Worm (Caenorhabditis elegans): ENCODE measurements around the gene F40E10.5.

F40E10.5 gene

DNA sequence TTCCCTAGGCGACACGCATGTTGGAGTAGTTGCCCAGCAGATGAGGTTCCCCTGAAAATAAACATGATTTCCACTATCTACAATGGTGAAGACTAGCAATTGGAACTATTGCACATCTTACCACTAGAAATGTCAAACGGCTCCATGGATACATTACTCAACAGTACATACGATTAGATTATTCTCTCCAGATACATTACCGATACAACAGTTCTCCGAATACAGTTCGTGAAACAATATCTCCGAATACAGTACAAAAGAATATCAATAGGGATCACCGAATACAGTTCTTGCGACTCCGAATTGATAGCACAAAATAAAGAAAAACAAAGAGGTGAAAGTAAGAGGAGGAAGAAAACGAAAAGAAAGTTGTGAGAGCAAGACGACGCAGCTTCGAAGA, 42.2 kb downstream of the F40E10.5 start, which contains the start of gene C05G5.7:
TSS of gene C05G5.7 (minus strand) at position 1 of the 400 bp plus-strand sequence.
- no peak for TF ChIP-seq unc-62 (GFP tag; optimal IDR thresholded peaks at IDR 0.05)

DNA sequence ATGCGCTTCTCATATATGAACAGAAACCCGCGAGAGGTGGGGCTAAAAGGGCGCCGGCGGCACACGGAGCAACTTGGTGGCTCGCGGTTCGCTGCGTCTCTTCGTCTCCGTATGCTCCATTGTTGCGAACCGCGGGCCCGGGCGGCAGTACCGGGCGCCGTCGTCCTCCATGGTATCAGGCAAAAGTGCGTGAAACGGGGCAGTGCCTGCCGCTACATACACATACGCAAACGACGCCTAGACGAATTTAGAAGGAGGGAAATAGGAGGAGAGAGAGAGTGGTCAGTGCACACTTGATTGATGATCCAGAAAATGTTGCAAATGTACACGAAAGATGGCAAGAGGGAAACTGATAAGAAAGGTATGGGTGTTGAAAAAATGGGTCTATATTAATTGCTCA, 42.9 kb downstream of the F40E10.5 start:
- TF ChIP-seq unc-62 (GFP tag; optimal IDR thresholded peaks at IDR 0.05) = no peak

DNA sequence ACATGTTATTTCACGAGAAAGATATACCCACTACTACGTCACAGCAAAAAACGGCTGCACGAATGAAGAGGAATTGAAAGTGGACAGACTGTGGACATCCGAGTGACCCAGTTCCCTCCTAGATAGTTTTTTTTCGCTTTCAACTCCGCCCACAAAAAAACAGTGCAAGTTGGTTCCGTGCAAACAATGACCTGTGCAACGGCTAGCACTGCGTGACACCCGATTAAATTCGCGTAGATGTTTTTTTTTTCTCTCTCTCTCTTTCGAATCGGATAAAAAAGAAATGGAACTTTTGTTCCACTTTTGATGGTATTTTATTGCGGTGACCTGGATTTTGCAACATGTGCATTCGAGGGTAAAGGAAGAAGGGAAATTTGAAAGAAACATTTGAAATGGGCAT, 43.6 kb downstream of the F40E10.5 start:
- TF ChIP-seq unc-62 (GFP tag; optimal IDR thresholded peaks at IDR 0.05) = no peak

DNA sequence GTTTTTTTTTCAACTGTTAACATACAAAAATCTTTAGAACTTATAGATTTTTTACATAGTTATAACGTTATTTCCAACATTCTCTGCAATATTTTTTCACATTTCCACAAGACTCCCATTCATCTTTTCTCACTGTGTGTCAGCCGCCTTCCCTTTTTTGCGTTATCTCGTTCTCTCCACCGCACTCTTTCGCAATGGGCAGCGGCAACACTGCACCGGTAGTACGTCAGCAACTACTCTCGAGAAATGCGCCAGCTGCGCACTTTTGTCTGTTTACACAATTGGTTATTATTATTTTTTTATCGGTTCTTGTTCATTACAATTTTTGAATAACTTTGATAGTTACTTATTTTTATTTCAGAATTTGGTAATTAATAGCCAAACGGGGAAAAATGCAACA, 45.4 kb downstream of the F40E10.5 start, which contains the start of gene C05G5.2:
TSS of gene C05G5.2 (plus strand) at position 356 of the 400 bp plus-strand sequence.
- TF ChIP-seq unc-62 (GFP tag; optimal IDR thresholded peaks at IDR 0.05) = no peak

DNA sequence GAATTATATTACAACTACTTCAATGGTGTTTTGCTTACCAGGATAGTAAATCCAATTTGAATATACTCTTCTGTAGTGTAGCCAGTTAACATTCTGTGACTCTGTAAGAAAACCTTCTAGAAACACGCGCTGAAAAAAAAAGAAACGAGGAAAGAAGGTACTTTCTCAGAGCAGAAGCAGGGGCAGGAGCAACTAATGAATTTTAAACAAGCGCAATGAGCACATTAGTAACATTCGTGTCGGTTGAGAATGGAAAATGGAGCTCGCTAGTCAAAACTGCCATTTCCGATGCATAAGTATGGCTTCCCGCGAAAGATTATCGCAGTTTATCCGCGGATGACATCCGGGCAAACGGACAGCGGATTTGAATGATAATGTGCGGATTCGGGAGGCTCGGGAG, 50.3 kb downstream of the F40E10.5 start, which contains the start of gene C05G5.3:
TSS of gene C05G5.3 (minus strand) at position 101 of the 400 bp plus-strand sequence.
- TF ChIP-seq unc-62 (GFP tag; optimal IDR thresholded peaks at IDR 0.05) = no peak
